Fruit fly (Drosophila melanogaster) whole organism, embryonic: Measurements from ENCODE around the gene M6.
A peak's percentile ranks its signal among the peaks of the same experiment; 100 is the strongest.

Experiments used
- CG6254 ChIP-seq: fragments of 200-800 bp; sonication (Bioruptor generic); optimal IDR thresholded peaks from 3 replicates; lab custom pipeline; 2017; ENCODE audit warnings: mild to moderate bottlenecking, missing biosample characterization, missing genetic modification reagents, missing genetic modification characterization
- D19B ChIP-seq: fragments of 200-800 bp; sonication (Bioruptor generic); optimal IDR thresholded peaks from 2 replicates; lab custom pipeline; 2017; ENCODE audit warnings: missing biosample characterization, mild to moderate bottlenecking, missing genetic modification characterization
- Ets65A ChIP-seq: fragments of 200-800 bp; sonication (Bioruptor generic); peaks from one replicate; lab custom pipeline; 2016; ENCODE audit warnings: missing biosample characterization, missing genetic modification characterization

Gene M6

dm6 chr3L:21562081-21562480, 54.4 kb downstream of the M6 start, which contains the start of gene CapaR:
CapaR (minus strand) TSS chr3L:21562181.
- peak; percentile 22 for TF ChIP-seq D19B (GFP tag; lab: Kevin White, UChicago)
- TF ChIP-seq Ets65A (GFP tag; lab: Kevin White, UChicago) = peak; percentile 37
- no peak for TF ChIP-seq CG6254 (GFP tag; lab: Kevin White, UChicago)
